Worm (Caenorhabditis elegans) whole organism, L1 larva: ENCODE results near the gene egl-1.

Experiments
- C04F5.9 ChIP-seq: sonication (generic microtip); optimal IDR thresholded peaks from 2 replicates; lab custom pipeline; 2016; ENCODE audit warnings: missing genetic modification characterization, missing compliant biosample characterization
- C34B4.2 ChIP-seq: sonication (generic microtip); optimal IDR thresholded peaks from 2 replicates; lab custom pipeline; 2017; ENCODE audit warnings: mild to moderate bottlenecking, missing genetic modification characterization, missing compliant biosample characterization
- F16B12.6 ChIP-seq: fragments of 150-350 bp; optimal IDR thresholded peaks from 2 replicates; lab custom pipeline; 2014; ENCODE audit warnings: missing biosample characterization, missing genetic modification characterization
- alr-1 ChIP-seq: fragments of 200-800 bp; sonication (Bioruptor generic); optimal IDR thresholded peaks from 2 replicates; lab custom pipeline; 2018; ENCODE audit warnings: borderline replicate concordance, mild to moderate bottlenecking, missing genetic modification characterization, missing compliant biosample characterization
- blmp-1 ChIP-seq: fragments of 150-350 bp; optimal IDR thresholded peaks from 2 replicates; lab custom pipeline; 2014; ENCODE audit warnings: missing biosample characterization, missing genetic modification characterization
- ceh-8 ChIP-seq: fragments of 200-800 bp; sonication (Bioruptor generic); optimal IDR thresholded peaks from 2 replicates; lab custom pipeline; 2018; ENCODE audit warnings: mild to moderate bottlenecking, missing genetic modification characterization, moderate library complexity, missing compliant biosample characterization
- ceh-82 ChIP-seq, 3 experiments: fragments of 150-350 bp in 1 of 3; sonication (generic microtip) in 2 of 3; optimal IDR thresholded peaks; 2 replicates each; lab custom pipeline; 2014 to 2017; ENCODE audit warnings: missing biosample characterization in 3 of 3, missing genetic modification characterization in 3 of 3
- ceh-88 ChIP-seq: fragments of 200-800 bp; sonication (Bioruptor generic); IDR thresholded peaks from 2 replicates; pipeline ENCODE4 v1.3.6; 2022; ENCODE audit warnings: missing genetic modification characterization, missing compliant biosample characterization
- dpl-1 ChIP-seq, 3 experiments: fragments of 150-350 bp in 2 of 3; sonication (generic microtip) in 1 of 3; optimal IDR thresholded peaks; 2 replicates each; lab custom pipeline; 2014 to 2017; ENCODE audit warnings: missing biosample characterization in 3 of 3, missing genetic modification characterization in 3 of 3, missing genetic modification reagents in 3 of 3
- efl-1 ChIP-seq, 4 experiments: fragments of 150-350 bp; optimal IDR thresholded peaks in 3 of 4; peaks in 1 of 4; 1 replicate in 1 of 4; 2 replicates in 3 of 4; lab custom pipeline; 2014; ENCODE audit warnings: missing biosample characterization in 2 of 4, missing genetic modification characterization in 2 of 4, missing genetic modification reagents in 2 of 4
- egl-13 ChIP-seq: sonication (generic microtip); optimal IDR thresholded peaks from 2 replicates; lab custom pipeline; 2016; ENCODE audit warnings: missing genotype, missing genetic modification reagents, missing genetic modification characterization, missing compliant biosample characterization
- elt-3 ChIP-seq, 6 experiments: fragments of 150-350 bp in 1 of 6; sonication (generic microtip); optimal IDR thresholded peaks; 2 replicates each; lab custom pipeline; 2017 to 2018; ENCODE audit warnings: missing biosample characterization in 6 of 6, missing genetic modification characterization in 6 of 6, inconsistent platforms in 1 of 6
- ets-5 ChIP-seq: fragments of 200-800 bp; sonication (Bioruptor generic); IDR thresholded peaks from 2 replicates; pipeline ENCODE4 v1.3.6; 2022; ENCODE audit warnings: missing genetic modification characterization, missing compliant biosample characterization
- fkh-8 ChIP-seq: sonication (generic microtip); optimal IDR thresholded peaks from 2 replicates; lab custom pipeline; 2016; ENCODE audit warnings: mild to moderate bottlenecking, missing genetic modification characterization, missing compliant biosample characterization
- fos-1 ChIP-seq: fragments of 150-350 bp; optimal IDR thresholded peaks from 2 replicates; lab custom pipeline; 2014; ENCODE audit warnings: missing biosample characterization, missing genetic modification characterization
- jun-1 ChIP-seq: fragments of 150-350 bp; optimal IDR thresholded peaks from 2 replicates; lab custom pipeline; 2014; ENCODE audit warnings: missing biosample characterization, missing genetic modification reagents, missing genetic modification characterization
- lin-13 ChIP-seq: fragments of 150-350 bp; optimal IDR thresholded peaks from 2 replicates; lab custom pipeline; 2014; ENCODE audit warnings: missing biosample characterization, missing genetic modification reagents, missing genetic modification characterization
- lin-35 ChIP-seq, 2 experiments: fragments of 150-350 bp; optimal IDR thresholded peaks; 2 replicates each; lab custom pipeline; 2014; ENCODE audit warnings: missing biosample characterization in 2 of 2, missing genetic modification characterization in 2 of 2, missing genetic modification reagents in 2 of 2
- lin-39 ChIP-seq: fragments of 150-350 bp; optimal IDR thresholded peaks from 2 replicates; lab custom pipeline; 2014; ENCODE audit warnings: missing biosample characterization, missing genetic modification reagents, missing genetic modification characterization
- mep-1 ChIP-seq: fragments of 150-350 bp; optimal IDR thresholded peaks from 2 replicates; lab custom pipeline; 2014; ENCODE audit warnings: missing biosample characterization, missing genetic modification characterization
- nhr-20 ChIP-seq: sonication (generic microtip); optimal IDR thresholded peaks from 2 replicates; lab custom pipeline; 2016; ENCODE audit warnings: mild to moderate bottlenecking, missing genetic modification characterization, missing compliant biosample characterization
- nhr-237 ChIP-seq: fragments of 150-350 bp; optimal IDR thresholded peaks from 2 replicates; lab custom pipeline; 2014; ENCODE audit warnings: missing biosample characterization, missing genetic modification characterization
- nhr-28 ChIP-seq: fragments of 150-350 bp; optimal IDR thresholded peaks from 2 replicates; lab custom pipeline; 2014; ENCODE audit warnings: missing biosample characterization, missing genetic modification characterization
- nhr-47 ChIP-seq: sonication (generic microtip); optimal IDR thresholded peaks from 2 replicates; lab custom pipeline; 2016; ENCODE audit warnings: mild to moderate bottlenecking, missing genetic modification characterization, moderate library complexity, missing compliant biosample characterization
- nhr-90 ChIP-seq: sonication (generic microtip); optimal IDR thresholded peaks from 2 replicates; lab custom pipeline; 2016; ENCODE audit warnings: mild to moderate bottlenecking, missing genetic modification characterization, missing compliant biosample characterization; ENCODE audit not compliant: poor library complexity
- pax-3 ChIP-seq: fragments of 200-800 bp; sonication (Bioruptor generic); optimal IDR thresholded peaks from 2 replicates; lab custom pipeline; 2018; ENCODE audit warnings: mild to moderate bottlenecking, missing genetic modification characterization, moderate library complexity, missing compliant biosample characterization
- pqm-1 ChIP-seq: sonication (generic microtip); optimal IDR thresholded peaks from 3 replicates; lab custom pipeline; 2017; ENCODE audit warnings: missing biosample characterization, missing genetic modification characterization
- snu-23 ChIP-seq: sonication (generic microtip); optimal IDR thresholded peaks from 2 replicates; lab custom pipeline; 2016; ENCODE audit warnings: missing genetic modification characterization, missing compliant biosample characterization
- sox-4 ChIP-seq: sonication (generic microtip); optimal IDR thresholded peaks from 2 replicates; lab custom pipeline; 2016; ENCODE audit warnings: missing genetic modification characterization, missing compliant biosample characterization
- sptf-1 ChIP-seq: fragments of 150-350 bp; optimal IDR thresholded peaks from 2 replicates; lab custom pipeline; 2014; ENCODE audit warnings: missing biosample characterization, missing genetic modification characterization
- tbx-2 ChIP-seq: sonication (generic microtip); optimal IDR thresholded peaks from 2 replicates; lab custom pipeline; 2016; ENCODE audit warnings: missing genetic modification characterization, missing compliant biosample characterization
- unc-30 ChIP-seq: sonication (generic microtip); optimal IDR thresholded peaks from 2 replicates; lab custom pipeline; 2017; ENCODE audit warnings: missing biosample characterization, missing genetic modification characterization
- vab-15 ChIP-seq: sonication (generic microtip); optimal IDR thresholded peaks from 2 replicates; lab custom pipeline; 2017; ENCODE audit warnings: missing genotype, mild to moderate bottlenecking, missing genetic modification characterization, missing compliant biosample characterization
- xbp-1 ChIP-seq: sonication (generic microtip); optimal IDR thresholded peaks from 2 replicates; lab custom pipeline; 2016; ENCODE audit warnings: missing genetic modification characterization, missing compliant biosample characterization
- ztf-11 ChIP-seq, 2 experiments: sonication (generic microtip); optimal IDR thresholded peaks; 2 replicates each; lab custom pipeline; 2016 to 2017; ENCODE audit warnings: missing genetic modification characterization in 2 of 2, missing biosample characterization in 1 of 2, missing compliant biosample characterization in 1 of 2

Gene egl-1

ce11 chrV:14447240-14447763 lies 15.1 kb upstream of the egl-1 start, which contains the start of the genes dlat-1 and fntb-1 (continued):
- TF ChIP-seq C34B4.2 (no peak), efl-1 (optimal IDR thresholded peaks at IDR 0.05; lab: Kevin White, UChicago) (peak; percentile 12 to 25), efl-1 (GFP tag; optimal IDR thresholded peaks at IDR 0.05 in 1 of 2; lab: Kevin White, UChicago) (peak; percentile 20 to 90), unc-30 (no peak), snu-23 (GFP tag; lab: Kevin White, UChicago) (peak; percentile 18), lin-39 (tag; lab: Kevin White, UChicago) (no peak), nhr-28 (tag; lab: Kevin White, UChicago) (no peak), lin-35 (GFP tag; optimal IDR thresholded peaks at IDR 0.05; lab: Kevin White, UChicago) (peak in 1 of 2 experiments; percentile 29), fkh-8 (tag; lab: Kevin White, UChicago) (no peak), ceh-8 (GFP tag; lab: Kevin White, UChicago) (no peak), dpl-1 (GFP tag; optimal IDR thresholded peaks at IDR 0.05; lab: Kevin White, UChicago) (peak in 2 of 3 experiments; percentile 4 to 32), pax-3 (tag; lab: Kevin White, UChicago) (no peak), C04F5.9 (no peak), pqm-1 (tag; lab: Kevin White, UChicago) (peak; percentile 13), nhr-90 (tag; lab: Kevin White, UChicago) (no peak), ceh-82 (tag; optimal IDR thresholded peaks at IDR 0.05; lab: Kevin White, UChicago) (no peak), elt-3 (tag; optimal IDR thresholded peaks at IDR 0.05; lab: Kevin White, UChicago) (peak in 1 of 6 experiments; percentile 9), nhr-237 (tag; lab: Kevin White, UChicago) (no peak), lin-13 (no peak)

ce11 chrV:14446453-14446852 lies 14.3 kb upstream of the egl-1 start:
- TF ChIP-seq xbp-1 (tag; lab: Kevin White, UChicago) (no peak), snu-23 (GFP tag; lab: Kevin White, UChicago) (no peak), sptf-1 (no peak), nhr-20 (no peak), pqm-1 (tag; lab: Kevin White, UChicago) (no peak), vab-15 (tag; lab: Kevin White, UChicago) (no peak), blmp-1 (tag; lab: Kevin White, UChicago) (no peak), nhr-237 (tag; lab: Kevin White, UChicago) (no peak), nhr-47 (tag; lab: Kevin White, UChicago) (no peak)
- TF ChIP-seq, all 84 proteins: peak for 0

- TF ChIP-seq nhr-90 (tag; lab: Kevin White, UChicago) (no peak), efl-1 (optimal IDR thresholded peaks at IDR 0.05; lab: Kevin White, UChicago) (no peak), efl-1 (GFP tag; optimal IDR thresholded peaks at IDR 0.05 in 1 of 2; lab: Kevin White, UChicago) (peak in 1 of 2 experiments; percentile 36)
These were observed 8.7 kb upstream of the egl-1 start, which contains the start of gene F23B12.4 for ce11 chrV:14440841-14441240. Gene F23B12.4, plus strand, starts transcription at chrV:14441141.

ce11 chrV:14439236-14439635 lies 7.1 kb upstream of the egl-1 start:
- TF ChIP-seq elt-3 (tag; optimal IDR thresholded peaks at IDR 0.05; lab: Kevin White, UChicago) = peak in 1 of 6 experiments; percentile 8
- TF ChIP-seq unc-30 = no peak
- TF ChIP-seq alr-1 (tag; lab: Kevin White, UChicago) = no peak
- no peak for TF ChIP-seq C34B4.2
- no peak for TF ChIP-seq sptf-1
- TF ChIP-seq fos-1 = no peak
- TF ChIP-seq tbx-2 (tag; lab: Kevin White, UChicago) = no peak

ce11 chrV:14438099-14438739 lies 6.1 kb upstream of the egl-1 start:
- TF ChIP-seq tbx-2 (tag; lab: Kevin White, UChicago) (peak; percentile 38), ztf-11 (tag; optimal IDR thresholded peaks at IDR 0.05; lab: Kevin White, UChicago) (peak in 1 of 2 experiments; percentile 43), ceh-82 (tag; optimal IDR thresholded peaks at IDR 0.05; lab: Kevin White, UChicago) (no peak)

- TF ChIP-seq nhr-28 (tag; lab: Kevin White, UChicago) (no peak), C04F5.9 (no peak), mep-1 (no peak), ceh-88 (GFP tag; lab: Robert Waterston, UW) (no peak), egl-13 (no peak), F16B12.6 (no peak), sox-4 (tag; lab: Kevin White, UChicago) (no peak), jun-1 (tag; lab: Kevin White, UChicago) (no peak), lin-13 (no peak), ets-5 (GFP tag; lab: Robert Waterston, UW) (no peak)
These were observed 5.2 kb upstream of the egl-1 start for ce11 chrV:14437355-14437754.
